Fruit fly (Drosophila melanogaster) whole organism, embryonic: Measurements from ENCODE around the gene CG5509.

ENCODE experiments used
- ATbp ChIP-seq: fragments of 200-800 bp; sonication (Bioruptor generic); optimal IDR thresholded peaks from 2 replicates; lab custom pipeline; 2017; ENCODE audit warnings: missing biosample characterization, mild to moderate bottlenecking, missing genetic modification characterization, missing genetic modification reagents
- Atf6 ChIP-seq: fragments of 200-800 bp; sonication (Bioruptor generic); IDR thresholded peaks from 2 replicates; pipeline ENCODE4 v1.3.6; 2022; ENCODE audit warnings: missing biosample characterization, missing genetic modification characterization
- B-H2 ChIP-seq: fragments of 200-800 bp; sonication (Bioruptor generic); optimal IDR thresholded peaks from 2 replicates; lab custom pipeline; 2018; ENCODE audit warnings: missing biosample characterization, mild to moderate bottlenecking, missing genetic modification characterization
- CG10147 ChIP-seq: fragments of 200-800 bp; sonication (Bioruptor generic); optimal IDR thresholded peaks from 2 replicates; lab custom pipeline; 2019; ENCODE audit warnings: missing biosample characterization, mild to moderate bottlenecking, missing genetic modification characterization, moderate library complexity
- CG10543 ChIP-seq: fragments of 200-800 bp; sonication (Bioruptor generic); optimal IDR thresholded peaks from 3 replicates; lab custom pipeline; 2017; ENCODE audit warnings: missing biosample characterization, mild to moderate bottlenecking, missing genetic modification characterization, moderate library complexity
- CG11504 ChIP-seq: fragments of 200-800 bp; sonication (Bioruptor generic); optimal IDR thresholded peaks from 3 replicates; lab custom pipeline; 2019; ENCODE audit warnings: missing biosample characterization, mild to moderate bottlenecking, missing genetic modification characterization, moderate library complexity
- CG12219 ChIP-seq: fragments of 200-800 bp; sonication (Bioruptor generic); optimal IDR thresholded peaks from 3 replicates; lab custom pipeline; 2018; ENCODE audit warnings: missing biosample characterization, mild to moderate bottlenecking, missing genetic modification characterization
- CG12391 ChIP-seq: fragments of 200-800 bp; sonication (Bioruptor generic); optimal IDR thresholded peaks from 3 replicates; lab custom pipeline; 2018; ENCODE audit warnings: missing biosample characterization, mild to moderate bottlenecking, missing genetic modification characterization, moderate library complexity
- CG13287 ChIP-seq: fragments of 200-800 bp; sonication (Bioruptor generic); IDR thresholded peaks from 2 replicates; pipeline ENCODE4 v1.3.6; 2022; ENCODE audit warnings: missing biosample characterization, missing genetic modification characterization; ENCODE audit not compliant: partially characterized antibody
- CG13775 ChIP-seq: fragments of 200-800 bp; sonication (Bioruptor generic); optimal IDR thresholded peaks from 3 replicates; lab custom pipeline; 2017; ENCODE audit warnings: missing biosample characterization, mild to moderate bottlenecking, missing genetic modification characterization
- CG15073 ChIP-seq: fragments of 200-800 bp; sonication (Bioruptor generic); optimal IDR thresholded peaks from 2 replicates; lab custom pipeline; 2016; ENCODE audit warnings: missing biosample characterization, missing genetic modification characterization
- CG16815 ChIP-seq: fragments of 200-800 bp; sonication (Bioruptor generic); optimal IDR thresholded peaks from 3 replicates; lab custom pipeline; 2017; ENCODE audit warnings: missing biosample characterization, mild to moderate bottlenecking, missing genetic modification characterization
- CG17359 ChIP-seq: fragments of 200-800 bp; sonication (Bioruptor generic); optimal IDR thresholded peaks from 3 replicates; lab custom pipeline; 2018; ENCODE audit warnings: missing biosample characterization, mild to moderate bottlenecking, missing genetic modification characterization, moderate library complexity
- CG17385 ChIP-seq: fragments of 200-800 bp; sonication (Bioruptor generic); optimal IDR thresholded peaks from 3 replicates; lab custom pipeline; 2018; ENCODE audit warnings: missing biosample characterization, mild to moderate bottlenecking, missing genetic modification characterization
- CG2116 ChIP-seq: fragments of 200-800 bp; sonication (Bioruptor generic); optimal IDR thresholded peaks from 3 replicates; lab custom pipeline; 2018; ENCODE audit warnings: missing biosample characterization, mild to moderate bottlenecking, missing genetic modification characterization
- CG2129 ChIP-seq: fragments of 200-800 bp; sonication (Bioruptor generic); IDR thresholded peaks from 2 replicates; pipeline ENCODE4 v1.3.6; 2022; ENCODE audit warnings: missing biosample characterization, missing genetic modification characterization; ENCODE audit not compliant: partially characterized antibody
- CG3163 ChIP-seq: fragments of 200-800 bp; sonication (Bioruptor generic); optimal IDR thresholded peaks from 3 replicates; lab custom pipeline; 2016; ENCODE audit warnings: missing biosample characterization, missing genetic modification characterization
- CG5245 ChIP-seq: fragments of 200-800 bp; sonication (Bioruptor generic); optimal IDR thresholded peaks from 3 replicates; lab custom pipeline; 2016; ENCODE audit warnings: missing biosample characterization, missing genetic modification characterization
- CG5953 ChIP-seq: fragments of 200-800 bp; sonication (Bioruptor generic); IDR thresholded peaks from 2 replicates; pipeline ENCODE4 v1.3.6; 2022; ENCODE audit warnings: missing biosample characterization, missing genetic modification characterization
- CG6765 ChIP-seq: fragments of 200-800 bp; sonication (Bioruptor generic); optimal IDR thresholded peaks from 3 replicates; lab custom pipeline; 2017; ENCODE audit warnings: missing biosample characterization, mild to moderate bottlenecking, missing genetic modification characterization
- CG7271 ChIP-seq: fragments of 200-800 bp; sonication (Bioruptor generic); optimal IDR thresholded peaks from 2 replicates; lab custom pipeline; 2018; ENCODE audit warnings: missing biosample characterization, mild to moderate bottlenecking, missing genetic modification characterization, moderate library complexity
- CG7987 ChIP-seq: fragments of 200-800 bp; sonication (Bioruptor generic); optimal IDR thresholded peaks from 2 replicates; lab custom pipeline; 2018; ENCODE audit warnings: missing biosample characterization, mild to moderate bottlenecking, missing genetic modification characterization, moderate library complexity
- CG8388 ChIP-seq: fragments of 200-800 bp; sonication (Bioruptor generic); optimal IDR thresholded peaks from 2 replicates; lab custom pipeline; 2019; ENCODE audit warnings: missing biosample characterization, mild to moderate bottlenecking, missing genetic modification characterization, moderate library complexity
- CG8478 ChIP-seq: fragments of >200 bp; optimal IDR thresholded peaks from 2 replicates; lab custom pipeline; 2018
- CG8765 ChIP-seq: fragments of 200-800 bp; sonication (Bioruptor generic); IDR thresholded peaks from 2 replicates; pipeline ENCODE4 v1.3.6; 2022; ENCODE audit warnings: missing biosample characterization, missing genetic modification characterization
- CG8924 ChIP-seq: fragments of 200-800 bp; optimal IDR thresholded peaks from 3 replicates; lab custom pipeline; 2019; ENCODE audit warnings: missing biosample characterization, mild to moderate bottlenecking, missing genetic modification characterization, moderate library complexity
- CG9215 ChIP-seq: fragments of 200-800 bp; sonication (Bioruptor generic); IDR thresholded peaks from 2 replicates; pipeline ENCODE4 v1.3.6; 2022; ENCODE audit warnings: missing biosample characterization, missing genetic modification characterization
- CTCF ChIP-seq: fragments of 200-800 bp; sonication (Bioruptor generic); optimal IDR thresholded peaks from 2 replicates; lab custom pipeline; 2017; ENCODE audit warnings: missing biosample characterization, mild to moderate bottlenecking, missing genetic modification characterization, moderate library complexity
- Dp ChIP-seq: fragments of 200-800 bp; sonication (Bioruptor generic); optimal IDR thresholded peaks from 2 replicates; lab custom pipeline; 2018; ENCODE audit warnings: missing biosample characterization, mild to moderate bottlenecking, missing genetic modification characterization, moderate library complexity
- Dref ChIP-seq: fragments of 200-800 bp; sonication (Bioruptor generic); IDR thresholded peaks from 2 replicates; pipeline ENCODE4 v1.3.6; 2022; ENCODE audit warnings: missing biosample characterization, missing genetic modification characterization
- HLHmδ ChIP-seq: fragments of 200-800 bp; sonication (Bioruptor generic); optimal IDR thresholded peaks from 2 replicates; lab custom pipeline; 2018; ENCODE audit warnings: missing biosample characterization, mild to moderate bottlenecking, missing genetic modification characterization, moderate library complexity
- MESR4 ChIP-seq: fragments of 200-800 bp; sonication (Bioruptor generic); optimal IDR thresholded peaks from 2 replicates; lab custom pipeline; 2018; ENCODE audit warnings: missing biosample characterization, mild to moderate bottlenecking, missing genetic modification characterization, moderate library complexity
- NC2α ChIP-seq: fragments of 200-800 bp; sonication (Bioruptor generic); optimal IDR thresholded peaks from 2 replicates; lab custom pipeline; 2016; ENCODE audit warnings: missing biosample characterization, missing genetic modification characterization
- NfI ChIP-seq: fragments of 200-800 bp; sonication (Bioruptor generic); optimal IDR thresholded peaks from 3 replicates; lab custom pipeline; 2018; ENCODE audit warnings: missing biosample characterization, mild to moderate bottlenecking, missing genetic modification characterization, moderate library complexity
- Optix ChIP-seq: fragments of 200-800 bp; sonication (Bioruptor generic); IDR thresholded peaks from 3 replicates; pipeline ENCODE4 v1.3.6; 2022; ENCODE audit warnings: missing biosample characterization, missing genetic modification characterization
- Sox102F ChIP-seq: fragments of 200-800 bp; sonication (Bioruptor generic); optimal IDR thresholded peaks from 2 replicates; lab custom pipeline; 2018; ENCODE audit warnings: missing biosample characterization, mild to moderate bottlenecking, missing genetic modification characterization, moderate library complexity
- Vsx1 ChIP-seq: fragments of 200-800 bp; sonication (Bioruptor generic); optimal IDR thresholded peaks from 2 replicates; lab custom pipeline; 2017; ENCODE audit warnings: missing biosample characterization, mild to moderate bottlenecking, missing genetic modification characterization, missing genetic modification reagents
- ab ChIP-seq: fragments of 200-800 bp; sonication (Bioruptor generic); optimal IDR thresholded peaks from 2 replicates; lab custom pipeline; 2016; ENCODE audit warnings: missing biosample characterization, missing genetic modification characterization
- caup ChIP-seq: fragments of 200-800 bp; sonication (Bioruptor generic); optimal IDR thresholded peaks from 3 replicates; lab custom pipeline; 2017; ENCODE audit warnings: missing biosample characterization, mild to moderate bottlenecking, missing genetic modification characterization, moderate library complexity; ENCODE audit not compliant: severe bottlenecking
- chinmo ChIP-seq: fragments of 200-800 bp; sonication (Bioruptor generic); IDR thresholded peaks from 4 replicates; pipeline ENCODE4 v1.3.6; 2022; ENCODE audit warnings: missing biosample characterization, missing genetic modification characterization; ENCODE audit not compliant: partially characterized antibody
- chm ChIP-seq: fragments of 200-800 bp; sonication (Bioruptor generic); IDR thresholded peaks from 2 replicates; pipeline ENCODE4 v1.3.6; 2022; ENCODE audit warnings: missing biosample characterization, missing genetic modification characterization
- dati ChIP-seq: fragments of 200-800 bp; sonication (Bioruptor generic); IDR thresholded peaks from 2 replicates; pipeline ENCODE4 v1.3.6; 2022; ENCODE audit warnings: missing biosample characterization, missing genetic modification characterization
- gce ChIP-seq: fragments of 200-800 bp; sonication (Bioruptor generic); IDR thresholded peaks from 3 replicates; pipeline ENCODE4 v1.3.6; 2022; ENCODE audit warnings: missing biosample characterization, missing genetic modification characterization
- gro ChIP-seq: fragments of 200-800 bp; sonication (Bioruptor generic); optimal IDR thresholded peaks from 2 replicates; lab custom pipeline; 2016; ENCODE audit warnings: missing biosample characterization, missing genetic modification characterization
- hkb ChIP-seq, 2 experiments: fragments of 200-800 bp in 1 of 2; fragments of >200 bp in 1 of 2; sonication (Bioruptor generic) in 1 of 2; IDR thresholded peaks in 1 of 2; optimal IDR thresholded peaks in 1 of 2; 2 replicates each; pipeline versions ENCODE4 v1.3.6 to Lab custom; 2017 to 2022; ENCODE audit warnings: missing biosample characterization in 1 of 2, missing genetic modification characterization in 1 of 2
- inv ChIP-seq: fragments of 200-800 bp; sonication (Bioruptor generic); IDR thresholded peaks from 2 replicates; pipeline ENCODE4 v1.3.6; 2022; ENCODE audit warnings: missing biosample characterization, missing genetic modification characterization; ENCODE audit not compliant: partially characterized antibody
- jumu ChIP-seq: fragments of 200-800 bp; sonication (Bioruptor generic); optimal IDR thresholded peaks from 3 replicates; lab custom pipeline; 2016; ENCODE audit warnings: missing biosample characterization, missing genetic modification characterization
- lbe ChIP-seq: fragments of 200-800 bp; sonication (Bioruptor generic); optimal IDR thresholded peaks from 2 replicates; lab custom pipeline; 2016; ENCODE audit warnings: missing biosample characterization, mild to moderate bottlenecking, missing genetic modification characterization
- nerfin-2 ChIP-seq: fragments of 200-800 bp; sonication (Bioruptor generic); IDR thresholded peaks from 2 replicates; pipeline ENCODE4 v1.3.6; 2022; ENCODE audit warnings: missing biosample characterization, missing genetic modification characterization; ENCODE audit not compliant: partially characterized antibody
- sob ChIP-seq: fragments of 200-800 bp; sonication (Bioruptor generic); IDR thresholded peaks from 2 replicates; pipeline ENCODE4 v1.3.6; 2022; ENCODE audit warnings: missing biosample characterization, missing genetic modification characterization
- yki ChIP-seq: fragments of >200 bp; optimal IDR thresholded peaks from 3 replicates; lab custom pipeline; 2018

Gene CG5509

DNA sequence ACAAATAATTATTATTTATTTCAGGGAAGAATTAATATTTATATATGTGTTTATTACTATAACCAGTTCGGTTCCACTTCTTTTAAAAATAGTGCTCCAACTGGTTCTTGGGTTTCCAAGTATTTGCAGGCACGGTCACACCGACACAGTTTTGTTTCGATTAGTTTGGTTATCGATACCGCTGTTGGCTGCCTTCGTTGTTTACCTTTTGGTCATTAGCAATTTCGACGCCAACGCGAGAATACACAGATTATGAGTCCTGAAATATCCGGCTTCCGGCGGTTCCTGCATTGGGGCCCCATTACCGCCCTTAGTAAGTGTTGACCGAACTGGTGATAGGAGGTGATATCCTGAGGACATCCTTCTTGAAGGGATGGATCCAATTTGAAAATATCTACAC lies 44.1 kb upstream of the CG5509 start, which contains the start of gene CG5196 (continued):
- TF ChIP-seq CG13775 (GFP tag; lab: Kevin White, UChicago) = no peak
- TF ChIP-seq Sox102F = no peak
- TF ChIP-seq CG5953 (GFP tag; lab: Robert Waterston, UW) = no peak
- TF ChIP-seq sob (GFP tag; lab: Robert Waterston, UW) = peak; percentile 20; the same call in 1 of the 2 replicates
- TF ChIP-seq HLHmδ (GFP tag; lab: Kevin White, UChicago) = peak; percentile 49
- no peak for TF ChIP-seq CG7271
- TF ChIP-seq nerfin-2 (GFP tag; lab: Robert Waterston, UW) = peak; percentile 58; the same call in 1 of the 2 replicates
- no peak for TF ChIP-seq CG15073 (GFP tag; lab: Kevin White, UChicago)
- no peak for TF ChIP-seq CG11504 (tag; lab: Kevin White, UChicago)
- peak; percentile 18 for TF ChIP-seq caup
- TF ChIP-seq CG8765 (GFP tag; lab: Robert Waterston, UW) = no peak
- no peak for TF ChIP-seq Optix (GFP tag; lab: Robert Waterston, UW)
- peak; percentile 17 for TF ChIP-seq CG8924
- no peak for TF ChIP-seq hkb (optimal IDR thresholded peaks at IDR 0.05; lab: Kevin White, UChicago)
- no peak for TF ChIP-seq hkb (GFP tag; IDR thresholded peaks at IDR 0.05; lab: Robert Waterston, UW)
- peak; percentile 13 for TF ChIP-seq CG10147 (GFP tag; lab: Kevin White, UChicago)
- TF ChIP-seq CG6765 (GFP tag; lab: Kevin White, UChicago) = no peak
- TF ChIP-seq Vsx1 (GFP tag; lab: Kevin White, UChicago) = peak; percentile 31
- TF ChIP-seq CG7987 (GFP tag; lab: Kevin White, UChicago) = peak; percentile 25
- TF ChIP-seq CG17385 (GFP tag; lab: Kevin White, UChicago) = no peak
- peak; percentile 43; the same call in 1 of the 2 replicates for TF ChIP-seq chm
- TF ChIP-seq chinmo = peak; percentile 67; the same call in 1 of the 4 replicates
- TF ChIP-seq jumu (GFP tag; lab: Kevin White, UChicago) = peak; percentile 5
- peak; percentile 51 for TF ChIP-seq B-H2 (GFP tag; lab: Kevin White, UChicago)
- no peak for TF ChIP-seq ab
- no peak for TF ChIP-seq CG10543 (GFP tag; lab: Kevin White, UChicago)
- peak; percentile 66 for TF ChIP-seq lbe (GFP tag; lab: Kevin White, UChicago)
- TF ChIP-seq yki (lab: Kevin White, UChicago) = no peak
- no peak for TF ChIP-seq gce (GFP tag; lab: Robert Waterston, UW)
- TF ChIP-seq inv (GFP tag; lab: Robert Waterston, UW) = peak; percentile 51; the same call in 1 of the 2 replicates
- TF ChIP-seq Atf6 (GFP tag; lab: Robert Waterston, UW) = no peak
- TF ChIP-seq CG13287 = peak; percentile 84
- peak; percentile 30 for TF ChIP-seq NfI (GFP tag; lab: Kevin White, UChicago)
- no peak for TF ChIP-seq CG5245 (GFP tag; lab: Kevin White, UChicago)
- peak; percentile 85 for TF ChIP-seq MESR4 (GFP tag; lab: Kevin White, UChicago)
- TF ChIP-seq CG8388 (GFP tag; lab: Kevin White, UChicago) = no peak
- peak; percentile 32 for TF ChIP-seq gro (GFP tag; lab: Kevin White, UChicago)
- TF ChIP-seq NC2α = no peak
- no peak for TF ChIP-seq CG9215 (GFP tag; lab: Robert Waterston, UW)
- no peak for TF ChIP-seq dati (GFP tag; lab: Robert Waterston, UW)
- peak; percentile 73 for TF ChIP-seq CG2116 (GFP tag; lab: Kevin White, UChicago)
- peak; percentile 8 for TF ChIP-seq CTCF (GFP tag; lab: Kevin White, UChicago)
- no peak for TF ChIP-seq CG3163 (GFP tag; lab: Kevin White, UChicago)
- TF ChIP-seq Dp (GFP tag; lab: Kevin White, UChicago) = peak; percentile 80
- no peak for TF ChIP-seq CG8478
- TF ChIP-seq Dref (GFP tag; lab: Robert Waterston, UW) = peak; percentile 93
- TF ChIP-seq ATbp (GFP tag; lab: Kevin White, UChicago) = no peak
- TF ChIP-seq CG17359 (tag; lab: Kevin White, UChicago) = no peak
- TF ChIP-seq CG12219 = no peak
- TF ChIP-seq CG16815 (GFP tag; lab: Kevin White, UChicago) = no peak
- peak; percentile 35 for TF ChIP-seq CG12391 (tag; lab: Kevin White, UChicago)
- TF ChIP-seq CG2129 (GFP tag; lab: Robert Waterston, UW) = no peak
